Fruit fly (Drosophila melanogaster) whole organism, embryonic: ENCODE measurements around the gene CG2767.

Source experiments
- Ada2b ChIP-seq: fragments of 200-800 bp; sonication (Bioruptor generic); IDR thresholded peaks from 2 replicates; pipeline ENCODE4 v1.3.6; 2022; ENCODE audit warnings: missing biosample characterization, missing genetic modification characterization
- Adf1 ChIP-seq: fragments of 200-800 bp; sonication (Bioruptor generic); IDR thresholded peaks from 2 replicates; pipeline ENCODE4 v1.3.6; 2022; ENCODE audit warnings: missing biosample characterization, missing genetic modification characterization
- BtbVII ChIP-seq: fragments of 200-800 bp; sonication (Bioruptor generic); optimal IDR thresholded peaks from 3 replicates; lab custom pipeline; 2017; ENCODE audit warnings: missing biosample characterization, mild to moderate bottlenecking, missing genetic modification characterization
- CG10431 ChIP-seq: fragments of 200-800 bp; sonication (Bioruptor generic); optimal IDR thresholded peaks from 3 replicates; lab custom pipeline; 2018; ENCODE audit warnings: missing biosample characterization, mild to moderate bottlenecking, missing genetic modification characterization
- CG12155 ChIP-seq: fragments of 200-800 bp; sonication (Bioruptor generic); optimal IDR thresholded peaks from 3 replicates; lab custom pipeline; 2016; ENCODE audit warnings: missing biosample characterization, missing genetic modification characterization
- CG12236 ChIP-seq: fragments of 200-800 bp; sonication (Bioruptor generic); optimal IDR thresholded peaks from 2 replicates; lab custom pipeline; 2016; ENCODE audit warnings: missing biosample characterization, missing genetic modification characterization
- CG1233 ChIP-seq: fragments of 200-800 bp; sonication (Bioruptor generic); optimal IDR thresholded peaks from 4 replicates; lab custom pipeline; 2018; ENCODE audit warnings: missing biosample characterization, mild to moderate bottlenecking, missing genetic modification characterization
- CG13123 ChIP-seq: fragments of 200-800 bp; sonication (Bioruptor generic); optimal IDR thresholded peaks from 2 replicates; lab custom pipeline; 2016; ENCODE audit warnings: missing biosample characterization, missing genetic modification characterization
- CG15601 ChIP-seq: fragments of 200-800 bp; sonication (Bioruptor generic); optimal IDR thresholded peaks from 3 replicates; lab custom pipeline; 2019; ENCODE audit warnings: missing biosample characterization, mild to moderate bottlenecking, missing genetic modification characterization, moderate library complexity
- CG17328 ChIP-seq: fragments of 200-800 bp; sonication (Bioruptor generic); IDR thresholded peaks from 2 replicates; pipeline ENCODE4 v1.3.6; 2022; ENCODE audit warnings: missing biosample characterization, missing genetic modification characterization
- CG17359 ChIP-seq: fragments of 200-800 bp; sonication (Bioruptor generic); optimal IDR thresholded peaks from 3 replicates; lab custom pipeline; 2018; ENCODE audit warnings: missing biosample characterization, mild to moderate bottlenecking, missing genetic modification characterization, moderate library complexity
- CG17568 ChIP-seq: fragments of 200-800 bp; sonication (Bioruptor generic); optimal IDR thresholded peaks from 2 replicates; lab custom pipeline; 2018; ENCODE audit warnings: missing biosample characterization, mild to moderate bottlenecking, missing genetic modification characterization, moderate library complexity
- CG18262 ChIP-seq: fragments of 200-800 bp; optimal IDR thresholded peaks from 3 replicates; lab custom pipeline; 2019; ENCODE audit warnings: missing biosample characterization, mild to moderate bottlenecking, missing genetic modification characterization, moderate library complexity
- CG18476 ChIP-seq: fragments of 200-800 bp; sonication (Bioruptor generic); optimal IDR thresholded peaks from 2 replicates; lab custom pipeline; 2016; ENCODE audit warnings: missing biosample characterization, mild to moderate bottlenecking, missing genetic modification characterization
- CG2889 ChIP-seq: fragments of 200-800 bp; sonication (Bioruptor generic); IDR thresholded peaks from 3 replicates; pipeline ENCODE4 v1.3.6; 2022; ENCODE audit warnings: missing biosample characterization, missing genetic modification characterization
- CG31224 ChIP-seq: fragments of 200-800 bp; sonication (Bioruptor generic); IDR thresholded peaks from 2 replicates; pipeline ENCODE4 v1.3.6; 2022; ENCODE audit warnings: missing biosample characterization, missing genetic modification characterization
- CG31441 ChIP-seq: fragments of 200-800 bp; sonication (Bioruptor generic); IDR thresholded peaks from 2 replicates; pipeline ENCODE4 v1.3.6; 2022; ENCODE audit warnings: missing biosample characterization, missing genetic modification characterization
- CG34422 ChIP-seq: fragments of 200-800 bp; sonication (Bioruptor generic); IDR thresholded peaks from 3 replicates; pipeline ENCODE4 v1.3.6; 2022; ENCODE audit warnings: missing biosample characterization, missing genetic modification characterization
- CG4424 ChIP-seq: fragments of 200-800 bp; sonication (Bioruptor generic); optimal IDR thresholded peaks from 3 replicates; lab custom pipeline; 2016; ENCODE audit warnings: missing biosample characterization, missing genetic modification characterization
- CG4730 ChIP-seq: fragments of 200-800 bp; sonication (Bioruptor generic); IDR thresholded peaks from 2 replicates; pipeline ENCODE4 v1.3.6; 2022; ENCODE audit warnings: missing biosample characterization, missing genetic modification characterization
- CG8359 ChIP-seq: fragments of 200-800 bp; sonication (Bioruptor generic); optimal IDR thresholded peaks from 2 replicates; lab custom pipeline; 2017; ENCODE audit warnings: missing biosample characterization, mild to moderate bottlenecking, missing genetic modification characterization, borderline replicate concordance
- CG8388 ChIP-seq: fragments of 200-800 bp; sonication (Bioruptor generic); optimal IDR thresholded peaks from 2 replicates; lab custom pipeline; 2019; ENCODE audit warnings: missing biosample characterization, mild to moderate bottlenecking, missing genetic modification characterization, moderate library complexity
- CG9437 ChIP-seq: fragments of 200-800 bp; sonication (Bioruptor generic); optimal IDR thresholded peaks from 2 replicates; lab custom pipeline; 2018; ENCODE audit warnings: missing biosample characterization, mild to moderate bottlenecking, missing genetic modification characterization
- CG9876 ChIP-seq: fragments of 200-800 bp; sonication (Bioruptor generic); optimal IDR thresholded peaks from 2 replicates; lab custom pipeline; 2016; ENCODE audit warnings: missing biosample characterization, missing genetic modification characterization
- ERR ChIP-seq: fragments of 200-800 bp; sonication (Bioruptor generic); optimal IDR thresholded peaks from 2 replicates; lab custom pipeline; 2016; ENCODE audit warnings: missing biosample characterization, missing genetic modification characterization
- HLH3B ChIP-seq: fragments of 200-800 bp; sonication (Bioruptor generic); IDR thresholded peaks from 2 replicates; pipeline ENCODE4 v1.3.6; 2022; ENCODE audit warnings: missing biosample characterization, missing genetic modification characterization
- HLH54F ChIP-seq: fragments of 200-800 bp; sonication (Bioruptor generic); optimal IDR thresholded peaks from 3 replicates; lab custom pipeline; 2016; ENCODE audit warnings: missing biosample characterization, missing genetic modification characterization
- NFAT ChIP-seq: fragments of 200-800 bp; sonication (Bioruptor generic); IDR thresholded peaks from 2 replicates; pipeline ENCODE4 v1.3.6; 2022; ENCODE audit warnings: missing biosample characterization, missing genetic modification characterization
- Nf-YB ChIP-seq: fragments of 200-800 bp; sonication (Bioruptor generic); optimal IDR thresholded peaks from 3 replicates; lab custom pipeline; 2019; ENCODE audit warnings: missing biosample characterization, mild to moderate bottlenecking, missing genetic modification characterization, moderate library complexity
- PHDP ChIP-seq: fragments of 200-800 bp; sonication (Bioruptor generic); optimal IDR thresholded peaks from 3 replicates; lab custom pipeline; 2018; ENCODE audit warnings: missing biosample characterization, mild to moderate bottlenecking, missing genetic modification characterization, moderate library complexity
- Pdp1 ChIP-seq, 2 experiments: fragments of 200-800 bp; sonication (Bioruptor generic); optimal IDR thresholded peaks; 3 replicates each; lab custom pipeline; 2016; ENCODE audit warnings: missing biosample characterization in 2 of 2, missing genetic modification characterization in 2 of 2, mild to moderate bottlenecking in 1 of 2, moderate library complexity in 1 of 2
- Sry-β ChIP-seq: fragments of 200-800 bp; sonication (Bioruptor generic); optimal IDR thresholded peaks from 2 replicates; lab custom pipeline; 2018; ENCODE audit warnings: missing biosample characterization, mild to moderate bottlenecking, missing genetic modification characterization, moderate library complexity
- ac ChIP-seq: fragments of 200-800 bp; sonication (Bioruptor generic); optimal IDR thresholded peaks from 3 replicates; lab custom pipeline; 2017; ENCODE audit warnings: missing biosample characterization, mild to moderate bottlenecking, missing genetic modification characterization
- ap ChIP-seq: fragments of 200-800 bp; sonication (Bioruptor generic); IDR thresholded peaks from 2 replicates; pipeline ENCODE4 v1.3.6; 2022; ENCODE audit warnings: missing biosample characterization, missing genetic modification characterization
- cad ChIP-seq: fragments of >200 bp; optimal IDR thresholded peaks from 2 replicates; lab custom pipeline; 2017; ENCODE audit warnings: missing biosample characterization, missing genetic modification characterization
- chif ChIP-seq, 2 experiments: fragments of 200-800 bp; sonication (Bioruptor generic); optimal IDR thresholded peaks; 3 replicates each; lab custom pipeline; 2016; ENCODE audit warnings: missing biosample characterization in 2 of 2, missing genetic modification characterization in 2 of 2
- dimm ChIP-seq: fragments of 200-800 bp; sonication (Bioruptor generic); IDR thresholded peaks from 2 replicates; pipeline ENCODE4 v1.3.6; 2022; ENCODE audit warnings: missing biosample characterization, missing genetic modification characterization
- eyg ChIP-seq: fragments of 200-800 bp; sonication (Bioruptor generic); optimal IDR thresholded peaks from 3 replicates; lab custom pipeline; 2016; ENCODE audit warnings: missing biosample characterization, missing genetic modification characterization
- gro ChIP-seq: fragments of 200-800 bp; sonication (Bioruptor generic); optimal IDR thresholded peaks from 2 replicates; lab custom pipeline; 2016; ENCODE audit warnings: missing biosample characterization, missing genetic modification characterization
- her ChIP-seq: fragments of 200-800 bp; sonication (Bioruptor generic); optimal IDR thresholded peaks from 2 replicates; lab custom pipeline; 2016; ENCODE audit warnings: missing biosample characterization, missing genetic modification characterization
- kay ChIP-seq: fragments of 200-800 bp; sonication (Bioruptor generic); optimal IDR thresholded peaks from 2 replicates; lab custom pipeline; 2016; ENCODE audit warnings: missing biosample characterization, missing genetic modification characterization
- lmd ChIP-seq: fragments of 200-800 bp; sonication (Bioruptor generic); IDR thresholded peaks from 2 replicates; pipeline ENCODE4 v1.3.6; 2022; ENCODE audit warnings: missing biosample characterization, missing genetic modification characterization
- lola ChIP-seq, 3 experiments: fragments of >200 bp in 2 of 3; fragments of 200-800 bp in 1 of 3; sonication (Bioruptor generic) in 1 of 3; optimal IDR thresholded peaks; 2 replicates each; lab custom pipeline; 2017 to 2019; ENCODE audit warnings: missing biosample characterization in 3 of 3, missing genetic modification characterization in 3 of 3, mild to moderate bottlenecking in 1 of 3, moderate library complexity in 1 of 3
- lov ChIP-seq, 2 experiments: fragments of 200-800 bp in 1 of 2; fragments of >200 bp in 1 of 2; sonication (Bioruptor generic) in 1 of 2; IDR thresholded peaks in 1 of 2; optimal IDR thresholded peaks in 1 of 2; 2 replicates in 1 of 2; 3 replicates in 1 of 2; pipeline versions ENCODE4 v1.3.6 to Lab custom; 2017 to 2022; ENCODE audit warnings: missing biosample characterization in 1 of 2, missing genetic modification characterization in 1 of 2
- mld ChIP-seq: fragments of 200-800 bp; sonication (Bioruptor generic); IDR thresholded peaks from 3 replicates; pipeline ENCODE4 v1.3.6; 2022; ENCODE audit warnings: missing biosample characterization, missing genetic modification characterization; ENCODE audit not compliant: partially characterized antibody
- pan ChIP-seq, 4 experiments: fragments of >200 bp in 3 of 4; fragments of 200-800 bp in 1 of 4; sonication (Bioruptor generic) in 1 of 4; optimal IDR thresholded peaks in 3 of 4; IDR thresholded peaks in 1 of 4; 2 replicates each; pipeline versions ENCODE4 v1.3.6 to Lab custom; 2017 to 2022; ENCODE audit warnings: missing biosample characterization in 2 of 4, missing genetic modification characterization in 2 of 4, mixed read lengths in 1 of 4
- pnt ChIP-seq: fragments of 200-800 bp; sonication (Bioruptor generic); optimal IDR thresholded peaks from 3 replicates; lab custom pipeline; 2016; ENCODE audit warnings: missing biosample characterization, missing genetic modification characterization
- sd ChIP-seq: fragments of 200-800 bp; sonication (Bioruptor generic); optimal IDR thresholded peaks from 3 replicates; lab custom pipeline; 2018; ENCODE audit warnings: missing biosample characterization, mild to moderate bottlenecking, missing genetic modification characterization, moderate library complexity
- stwl ChIP-seq: fragments of 200-800 bp; sonication (Bioruptor generic); optimal IDR thresholded peaks from 3 replicates; lab custom pipeline; 2018; ENCODE audit warnings: missing biosample characterization, mild to moderate bottlenecking, missing genetic modification characterization, moderate library complexity
- yki ChIP-seq: fragments of >200 bp; optimal IDR thresholded peaks from 3 replicates; lab custom pipeline; 2018

Gene CG2767

dm6 chr3R:8009080-8009620 is 1.2 kb upstream of the CG2767 start, which contains the start of the genes CG11052 and CG3223 (continued):
- peak; percentile 36 for TF ChIP-seq CG1233 (GFP tag; lab: Kevin White, UChicago)
- TF ChIP-seq gro = no peak
- TF ChIP-seq pnt = no peak
- peak; percentile 47 for TF ChIP-seq ERR
- TF ChIP-seq CG4424 (GFP tag; lab: Kevin White, UChicago) = no peak
- TF ChIP-seq ap = no peak
- no peak for TF ChIP-seq pan (optimal IDR thresholded peaks at IDR 0.05; lab: Kevin White, UChicago)
- peak in 1 of 2 experiments; percentile 18 for TF ChIP-seq pan (GFP tag; optimal IDR thresholded peaks at IDR 0.05 in 1 of 2, IDR thresholded peaks at IDR 0.05 in 1 of 2)
- no peak for TF ChIP-seq HLH54F (GFP tag; lab: Kevin White, UChicago)
- TF ChIP-seq Adf1 (GFP tag; lab: Robert Waterston, UW) = no peak
- no peak for TF ChIP-seq Nf-YB (GFP tag; lab: Kevin White, UChicago)
- no peak for TF ChIP-seq CG4730 (GFP tag; lab: Robert Waterston, UW)
- TF ChIP-seq lmd (GFP tag; lab: Robert Waterston, UW) = no peak
- no peak for TF ChIP-seq CG9876
- TF ChIP-seq CG12236 (GFP tag; lab: Kevin White, UChicago) = no peak
- peak; percentile 81 for TF ChIP-seq Sry-β (GFP tag; lab: Kevin White, UChicago)
- TF ChIP-seq CG15601 (tag; lab: Kevin White, UChicago) = peak; percentile 30
- no peak for TF ChIP-seq PHDP (tag; lab: Kevin White, UChicago)
- TF ChIP-seq CG18262 = peak; percentile 3
- no peak for TF ChIP-seq Ada2b
- TF ChIP-seq CG8359 (GFP tag; lab: Kevin White, UChicago) = no peak
- TF ChIP-seq CG12155 = peak; percentile 4
- no peak for TF ChIP-seq lov (optimal IDR thresholded peaks at IDR 0.05; lab: Kevin White, UChicago)
- TF ChIP-seq lov (GFP tag; IDR thresholded peaks at IDR 0.05; lab: Robert Waterston, UW) = no peak
- TF ChIP-seq eyg (GFP tag; lab: Kevin White, UChicago) = no peak
- TF ChIP-seq CG8388 = no peak
- no peak for TF ChIP-seq chif (GFP tag; optimal IDR thresholded peaks at IDR 0.05; lab: Kevin White, UChicago)
- TF ChIP-seq CG9437 (GFP tag; lab: Kevin White, UChicago) = no peak
- no peak for TF ChIP-seq Pdp1 (GFP tag; optimal IDR thresholded peaks at IDR 0.05; lab: Kevin White, UChicago)
- TF ChIP-seq BtbVII (GFP tag; lab: Kevin White, UChicago) = no peak
- no peak for TF ChIP-seq ac (GFP tag; lab: Kevin White, UChicago)
- TF ChIP-seq CG10431 (GFP tag; lab: Kevin White, UChicago) = peak; percentile 17
- TF ChIP-seq CG34422 (GFP tag; lab: Robert Waterston, UW) = no peak
- TF ChIP-seq her = peak; percentile 29
- TF ChIP-seq yki (lab: Kevin White, UChicago) = no peak
- no peak for TF ChIP-seq CG2889 (GFP tag; lab: Robert Waterston, UW)
- TF ChIP-seq kay (GFP tag; lab: Kevin White, UChicago) = no peak
- no peak for TF ChIP-seq CG17359 (tag; lab: Kevin White, UChicago)
- TF ChIP-seq NFAT (GFP tag; lab: Robert Waterston, UW) = no peak; the same call in 1 of the 2 replicates
- TF ChIP-seq CG13123 = no peak
- TF ChIP-seq mld (GFP tag; lab: Robert Waterston, UW) = no peak
- no peak for TF ChIP-seq dimm
- TF ChIP-seq lola (GFP tag; optimal IDR thresholded peaks at IDR 0.05; lab: Kevin White, UChicago) = no peak
- no peak for TF ChIP-seq CG18476 (GFP tag; lab: Kevin White, UChicago)
- TF ChIP-seq CG31441 (GFP tag; lab: Robert Waterston, UW) = no peak
- no peak for TF ChIP-seq HLH3B
- peak; percentile 58 for TF ChIP-seq stwl (tag; lab: Kevin White, UChicago)
- TF ChIP-seq sd (tag; lab: Kevin White, UChicago) = no peak
- TF ChIP-seq CG31224 (GFP tag; lab: Robert Waterston, UW) = no peak
- TF ChIP-seq CG17328 (GFP tag; lab: Robert Waterston, UW) = no peak
- TF ChIP-seq cad (GFP tag; lab: Kevin White, UChicago) = peak; percentile 66
- no peak for TF ChIP-seq CG17568 (GFP tag; lab: Kevin White, UChicago)
